Fruit fly (Drosophila melanogaster): ENCODE measurements around the gene CG9123.

CG9123 gene

DNA sequence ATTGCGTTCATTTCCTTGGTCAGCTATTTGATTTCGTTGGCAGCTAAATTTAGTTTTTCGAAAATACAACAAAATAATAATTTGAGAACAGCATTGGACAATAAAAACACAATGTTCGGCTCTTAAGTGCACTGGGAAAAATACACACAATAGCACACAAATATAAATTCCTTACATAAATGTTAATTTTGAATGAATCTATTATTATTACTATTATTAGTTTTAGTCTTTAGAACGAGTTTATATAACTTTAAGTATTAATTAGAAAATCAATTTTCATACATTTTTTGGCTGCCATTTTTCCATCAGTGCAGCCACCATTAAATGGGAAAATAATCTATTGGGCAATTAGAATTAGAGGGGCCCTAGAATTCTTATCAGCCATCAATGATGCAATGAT lies 32.0 kb downstream of the CG9123 start (continued):
- TF ChIP-seq al (GFP tag; IDR thresholded peaks at IDR 0.05): no peak
- TF ChIP-seq bowl (GFP tag; IDR thresholded peaks at IDR 0.05): no peak
- no peak for TF ChIP-seq ro (GFP tag; IDR thresholded peaks at IDR 0.05)
- peak; percentile 42; the same call in 2 of the 3 replicates for TF ChIP-seq dysf (GFP tag; IDR thresholded peaks at IDR 0.05)
- no peak for TF ChIP-seq CG18619 (GFP tag; optimal IDR thresholded peaks at IDR 0.05)
- TF ChIP-seq CG17568 (GFP tag; optimal IDR thresholded peaks at IDR 0.05): no peak
- TF ChIP-seq CG18262 (tag; optimal IDR thresholded peaks at IDR 0.05): peak; percentile 1
- no peak for TF ChIP-seq Camta (GFP tag; optimal IDR thresholded peaks at IDR 0.05)
- TF ChIP-seq CG6689 (GFP tag; IDR thresholded peaks at IDR 0.05): 0 out of 2 replicates have a peak, but pooled peaks have one; percentile 13
- peak; percentile 9; the same call in 1 of the 2 replicates for TF ChIP-seq lmd (GFP tag; IDR thresholded peaks at IDR 0.05)
- TF ChIP-seq salm (tag; optimal IDR thresholded peaks at IDR 0.05): no peak
- TF ChIP-seq BEAF-32 (GFP tag; optimal IDR thresholded peaks at IDR 0.05): no peak
- peak; percentile 53 for TF ChIP-seq dmrt99B (tag; optimal IDR thresholded peaks at IDR 0.05)
- no peak for TF ChIP-seq fru (optimal IDR thresholded peaks at IDR 0.05)
- no peak for TF ChIP-seq Antp (GFP tag; optimal IDR thresholded peaks at IDR 0.05)
- no peak for TF ChIP-seq knrl (GFP tag; IDR thresholded peaks at IDR 0.05; ENCODE audit: partially characterized antibody)
- peak; percentile 39 for TF ChIP-seq grau (tag; optimal IDR thresholded peaks at IDR 0.05)
- TF ChIP-seq CG12769 (tag; optimal IDR thresholded peaks at IDR 0.05): no peak
- no peak for TF ChIP-seq pnt (GFP tag; optimal IDR thresholded peaks at IDR 0.05)
- TF ChIP-seq CG2202 (tag; optimal IDR thresholded peaks at IDR 0.05): no peak
- TF ChIP-seq wor (GFP tag; IDR thresholded peaks at IDR 0.05): no peak
- TF ChIP-seq Chrac-16 (GFP tag; optimal IDR thresholded peaks at IDR 0.05): no peak
- no peak for TF ChIP-seq az2 (GFP tag; optimal IDR thresholded peaks at IDR 0.05)
- no peak for TF ChIP-seq bab2 (GFP tag; optimal IDR thresholded peaks at IDR 0.05)
- no peak for TF ChIP-seq mirr (GFP tag; optimal IDR thresholded peaks at IDR 0.05)
- no peak for TF ChIP-seq klu (GFP tag; IDR thresholded peaks at IDR 0.05)
- no peak for TF ChIP-seq CG10543 (GFP tag; optimal IDR thresholded peaks at IDR 0.05)
- TF ChIP-seq Meics (GFP tag; optimal IDR thresholded peaks at IDR 0.05): peak; percentile 16
- no peak for TF ChIP-seq repo (GFP tag; optimal IDR thresholded peaks at IDR 0.05)
- no peak for TF ChIP-seq so (GFP tag; IDR thresholded peaks at IDR 0.05)
- TF ChIP-seq Optix (GFP tag; IDR thresholded peaks at IDR 0.05): no peak
- TF ChIP-seq CG11695 (GFP tag; IDR thresholded peaks at IDR 0.05): peak; percentile 46; the same call in 1 of the 3 replicates
- TF ChIP-seq luna (GFP tag; optimal IDR thresholded peaks at IDR 0.05): no peak
- TF ChIP-seq CG8359 (GFP tag; optimal IDR thresholded peaks at IDR 0.05; ENCODE audit: borderline replicate concordance): no peak
- TF ChIP-seq CG8944 (GFP tag; optimal IDR thresholded peaks at IDR 0.05): no peak
- no peak for TF ChIP-seq Eip74EF (GFP tag; optimal IDR thresholded peaks at IDR 0.05)
- TF ChIP-seq pros (GFP tag; optimal IDR thresholded peaks at IDR 0.05): no peak
- no peak for TF ChIP-seq zen2 (GFP tag; IDR thresholded peaks at IDR 0.05; ENCODE audit: partially characterized antibody)
- no peak for TF ChIP-seq CG10147 (GFP tag; optimal IDR thresholded peaks at IDR 0.05)
- peak; percentile 12; the same call in 1 of the 2 replicates for TF ChIP-seq slbo (GFP tag; IDR thresholded peaks at IDR 0.05)
- no peak for TF ChIP-seq Oli (tag; optimal IDR thresholded peaks at IDR 0.05)
- no peak for TF ChIP-seq CG4328 (GFP tag; optimal IDR thresholded peaks at IDR 0.05)
- no peak for TF ChIP-seq CG30403 (GFP tag; optimal IDR thresholded peaks at IDR 0.05)
- no peak for TF ChIP-seq CG7357 (GFP tag; IDR thresholded peaks at IDR 0.05)
- no peak for TF ChIP-seq trem (tag; optimal IDR thresholded peaks at IDR 0.05)
- no peak for TF ChIP-seq gsb (GFP tag; IDR thresholded peaks at IDR 0.05)
- TF ChIP-seq CG9817 (tag; optimal IDR thresholded peaks at IDR 0.05): no peak
- peak; percentile 34; the same call in 1 of the 2 replicates for TF ChIP-seq stc (GFP tag; IDR thresholded peaks at IDR 0.05)
- peak; percentile 42; the same call in 1 of the 2 replicates for TF ChIP-seq Ada2b (GFP tag; IDR thresholded peaks at IDR 0.05)
- no peak for TF ChIP-seq abd-A (tag; optimal IDR thresholded peaks at IDR 0.05)
- no peak for TF ChIP-seq NC2β (GFP tag; optimal IDR thresholded peaks at IDR 0.05)
- TF ChIP-seq Tbp (GFP tag; optimal IDR thresholded peaks at IDR 0.05): no peak

Measured in whole organism, embryonic.